Fruit fly (Drosophila melanogaster) whole organism, wandering third instar larva: Measurements from ENCODE around the gene Pex3.
A peak's percentile ranks its signal among the peaks of the same experiment; 100 is the strongest.

Experiments used
- CG32264 ChIP-seq: fragments of 200-800 bp; sonication (Bioruptor generic); optimal IDR thresholded peaks from 2 replicates; lab custom pipeline; 2016; ENCODE audit warnings: missing biosample characterization, missing genetic modification characterization
- CG9705 ChIP-seq: fragments of 200-800 bp; sonication (Bioruptor generic); optimal IDR thresholded peaks from 2 replicates; lab custom pipeline; 2018; ENCODE audit warnings: missing biosample characterization, mild to moderate bottlenecking, missing genetic modification characterization
- CrebA ChIP-seq: fragments of 200-800 bp; sonication (Bioruptor generic); optimal IDR thresholded peaks from 2 replicates; lab custom pipeline; 2016; ENCODE audit warnings: missing biosample characterization, mild to moderate bottlenecking, missing genetic modification characterization, borderline replicate concordance
- Dfd ChIP-seq: fragments of >200 bp; optimal IDR thresholded peaks from 2 replicates; lab custom pipeline; 2017; ENCODE audit warnings: missing biosample characterization, missing genetic modification characterization
- Dif ChIP-seq: fragments of 200-275, 200-300 bp; sonication (Bioruptor generic); optimal IDR thresholded peaks from 2 replicates; lab custom pipeline; 2018; ENCODE audit warnings: missing biosample characterization, missing genetic modification characterization; ENCODE audit not compliant: partially characterized antibody
- GATAd ChIP-seq: sonication (Bioruptor generic); optimal IDR thresholded peaks from 2 replicates; lab custom pipeline; 2016; ENCODE audit warnings: missing biosample characterization, missing genetic modification characterization
- HLH106 ChIP-seq: fragments of 200-800 bp; optimal IDR thresholded peaks from 3 replicates; lab custom pipeline; 2019; ENCODE audit warnings: missing biosample characterization, mild to moderate bottlenecking, missing genetic modification characterization, moderate library complexity
- Hnf4 ChIP-seq: fragments of 200-800 bp; sonication (Bioruptor generic); optimal IDR thresholded peaks from 2 replicates; lab custom pipeline; 2016; ENCODE audit warnings: missing biosample characterization, mild to moderate bottlenecking, missing genetic modification characterization
- Hr78 ChIP-seq: fragments of >200 bp; optimal IDR thresholded peaks from 2 replicates; lab custom pipeline; 2017; ENCODE audit warnings: missing biosample characterization, missing genetic modification characterization
- Hr83 ChIP-seq: fragments of 200-300 bp; sonication (Bioruptor generic); optimal IDR thresholded peaks from 2 replicates; lab custom pipeline; 2016; ENCODE audit warnings: missing biosample characterization, mild to moderate bottlenecking, missing genetic modification characterization, moderate library complexity; ENCODE audit not compliant: poor library complexity, severe bottlenecking
- Mio ChIP-seq: sonication (Bioruptor generic); optimal IDR thresholded peaks from 2 replicates; lab custom pipeline; 2016; ENCODE audit warnings: missing biosample characterization, missing genetic modification characterization
- N ChIP-seq: fragments of >200 bp; optimal IDR thresholded peaks from 2 replicates; lab custom pipeline; 2018; ENCODE audit warnings: missing biosample characterization, missing external identifiers, missing genetic modification characterization
- OdsH ChIP-seq: fragments of 200-800 bp; sonication (Bioruptor generic); optimal IDR thresholded peaks from 2 replicates; lab custom pipeline; 2016; ENCODE audit warnings: missing biosample characterization, mild to moderate bottlenecking, missing genetic modification characterization
- Rel ChIP-seq, 2 experiments: fragments of 200-800 bp; sonication (Bioruptor generic) in 1 of 2; optimal IDR thresholded peaks; 2 replicates in 1 of 2; 3 replicates in 1 of 2; lab custom pipeline; 2016 to 2019; ENCODE audit warnings: mild to moderate bottlenecking in 2 of 2, missing biosample characterization in 2 of 2, missing genetic modification characterization in 2 of 2, moderate library complexity in 1 of 2
- Sp1 ChIP-seq: fragments of 200-800 bp; sonication (Bioruptor generic); optimal IDR thresholded peaks from 3 replicates; lab custom pipeline; 2019; ENCODE audit warnings: missing biosample characterization, mild to moderate bottlenecking, missing genetic modification characterization, moderate library complexity
- Vsx2 ChIP-seq: fragments of 200-300, 225-300 bp; sonication (Bioruptor generic); optimal IDR thresholded peaks from 2 replicates; lab custom pipeline; 2018; ENCODE audit warnings: missing biosample characterization, missing genetic modification characterization; ENCODE audit not compliant: partially characterized antibody
- br ChIP-seq: fragments of 200-800 bp; sonication (Bioruptor generic); optimal IDR thresholded peaks from 2 replicates; lab custom pipeline; 2016; ENCODE audit warnings: missing biosample characterization, missing genetic modification characterization
- brk ChIP-seq: fragments of 200-800 bp; sonication (Bioruptor generic); optimal IDR thresholded peaks from 2 replicates; lab custom pipeline; 2016; ENCODE audit warnings: missing biosample characterization, mild to moderate bottlenecking, missing genetic modification characterization
- dl ChIP-seq, 2 experiments: fragments of 175-275, 200-275 bp in 1 of 2; fragments of 200-275 bp in 1 of 2; sonication (Bioruptor generic); optimal IDR thresholded peaks; lab custom pipeline; 2018; ENCODE audit warnings: mild to moderate bottlenecking in 2 of 2, missing biosample characterization in 2 of 2, missing genetic modification characterization in 2 of 2, moderate library complexity in 2 of 2; ENCODE audit not compliant: partially characterized antibody in 2 of 2, insufficient read depth in 1 of 2
- dmrt93B ChIP-seq: fragments of 200-800 bp; sonication (Bioruptor generic); optimal IDR thresholded peaks from 2 replicates; lab custom pipeline; 2018; ENCODE audit warnings: missing biosample characterization, mild to moderate bottlenecking, missing genetic modification characterization
- dsf ChIP-seq: sonication (Bioruptor generic); optimal IDR thresholded peaks from 2 replicates; lab custom pipeline; 2016; ENCODE audit warnings: missing biosample characterization, missing genetic modification characterization, borderline replicate concordance
- ey ChIP-seq: fragments of 200-800 bp; sonication (Bioruptor generic); optimal IDR thresholded peaks from 2 replicates; lab custom pipeline; 2016; ENCODE audit warnings: missing biosample characterization, missing genetic modification characterization
- foxo ChIP-seq, 2 experiments: fragments of 200-800 bp; sonication (Bioruptor generic); optimal IDR thresholded peaks; 2 replicates in 1 of 2; 3 replicates in 1 of 2; lab custom pipeline; 2016 to 2017; ENCODE audit warnings: missing biosample characterization in 2 of 2, missing genetic modification characterization in 2 of 2
- fru ChIP-seq: fragments of 200-800 bp; sonication (Bioruptor generic); optimal IDR thresholded peaks from 3 replicates; lab custom pipeline; 2016; ENCODE audit warnings: missing biosample characterization, mild to moderate bottlenecking, missing genetic modification characterization
- h ChIP-seq: fragments of 200-800 bp; sonication (Bioruptor generic); optimal IDR thresholded peaks from 3 replicates; lab custom pipeline; 2016; ENCODE audit warnings: missing biosample characterization, mild to moderate bottlenecking, missing genetic modification characterization
- jim ChIP-seq: fragments of 175-275, 200-325 bp; sonication (Bioruptor generic); optimal IDR thresholded peaks from 2 replicates; lab custom pipeline; 2016; ENCODE audit warnings: missing biosample characterization, mild to moderate bottlenecking, missing genetic modification characterization
- lola ChIP-seq: fragments of >200 bp; optimal IDR thresholded peaks from 2 replicates; lab custom pipeline; 2017; ENCODE audit warnings: missing biosample characterization, missing genetic modification characterization
- pan ChIP-seq: fragments of >200 bp; optimal IDR thresholded peaks from 2 replicates; lab custom pipeline; 2017
- psq ChIP-seq: fragments of 200-800 bp; sonication (Bioruptor generic); optimal IDR thresholded peaks from 3 replicates; lab custom pipeline; 2017; ENCODE audit warnings: missing biosample characterization, mild to moderate bottlenecking, missing genetic modification characterization, moderate library complexity
- rgr ChIP-seq: fragments of 200-800 bp; sonication (Bioruptor generic); optimal IDR thresholded peaks from 3 replicates; lab custom pipeline; 2016; ENCODE audit warnings: missing biosample characterization, mild to moderate bottlenecking, missing genetic modification characterization
- sage ChIP-seq: fragments of 200-800 bp; sonication (Bioruptor generic); optimal IDR thresholded peaks from 2 replicates; lab custom pipeline; 2016; ENCODE audit warnings: missing biosample characterization, mild to moderate bottlenecking, missing genetic modification characterization
- sv ChIP-seq: fragments of 200-800 bp; sonication (Bioruptor generic); optimal IDR thresholded peaks from 3 replicates; lab custom pipeline; 2016; ENCODE audit warnings: missing biosample characterization, missing genetic modification characterization
- tai ChIP-seq: sonication (Bioruptor generic); optimal IDR thresholded peaks from 2 replicates; lab custom pipeline; 2016; ENCODE audit warnings: missing biosample characterization, missing genetic modification characterization
- usp ChIP-seq: fragments of >200 bp; optimal IDR thresholded peaks from 2 replicates; lab custom pipeline; 2017; ENCODE audit warnings: missing biosample characterization, missing genetic modification characterization

The Pex3 gene

dm6 chr3L:15172404-15173055 lies 28.4 kb downstream of the Pex3 start:
- TF ChIP-seq Dfd (no peak), Hnf4 (GFP tag; lab: Kevin White, UChicago) (no peak), CrebA (no peak), fru (GFP tag; lab: Kevin White, UChicago) (no peak), dsf (no peak), GATAd (GFP tag; lab: Kevin White, UChicago) (no peak), dmrt93B (GFP tag; lab: Kevin White, UChicago) (no peak), CG9705 (GFP tag; lab: Kevin White, UChicago) (no peak), HLH106 (tag; lab: Kevin White, UChicago) (no peak), ey (GFP tag; lab: Kevin White, UChicago) (no peak), Rel (GFP tag; optimal IDR thresholded peaks at IDR 0.05; lab: Kevin White, UChicago) (no peak), Rel (tag; optimal IDR thresholded peaks at IDR 0.05; lab: Kevin White, UChicago) (no peak), dl (GFP tag; optimal IDR thresholded peaks at IDR 0.05; lab: Kevin White, UChicago; ENCODE audit: insufficient read depth in 1 of 2, partially characterized antibody in 2 of 2) (no peak), lola (GFP tag; lab: Kevin White, UChicago) (no peak), rgr (GFP tag; lab: Kevin White, UChicago) (no peak), sage (GFP tag; lab: Kevin White, UChicago) (no peak), Hr83 (GFP tag; lab: Kevin White, UChicago) (no peak)

- TF ChIP-seq Dif (no peak), brk (peak; percentile 6), sv (no peak), Vsx2 (GFP tag; lab: Kevin White, UChicago) (no peak), Hr78 (GFP tag; lab: Kevin White, UChicago) (no peak), dsf (no peak), psq (GFP tag; lab: Kevin White, UChicago) (peak; percentile 44), N (GFP tag; lab: Kevin White, UChicago) (no peak), ey (GFP tag; lab: Kevin White, UChicago) (no peak), lola (GFP tag; lab: Kevin White, UChicago) (no peak), Dfd (no peak), GATAd (GFP tag; lab: Kevin White, UChicago) (no peak), Hnf4 (GFP tag; lab: Kevin White, UChicago) (peak; percentile 23), tai (GFP tag; lab: Kevin White, UChicago) (no peak), h (GFP tag; lab: Kevin White, UChicago) (peak; percentile 18), rgr (GFP tag; lab: Kevin White, UChicago) (peak; percentile 45), dmrt93B (GFP tag; lab: Kevin White, UChicago) (peak; percentile 21), CG32264 (GFP tag; lab: Kevin White, UChicago) (no peak), Sp1 (GFP tag; lab: Kevin White, UChicago) (peak; percentile 75), HLH106 (tag; lab: Kevin White, UChicago) (peak; percentile 65), pan (lab: Kevin White, UChicago) (no peak), jim (GFP tag; lab: Kevin White, UChicago) (no peak), Hr83 (GFP tag; lab: Kevin White, UChicago) (no peak), br (GFP tag; lab: Kevin White, UChicago) (no peak), foxo (GFP tag; optimal IDR thresholded peaks at IDR 0.05; lab: Kevin White, UChicago) (peak in 1 of 2 experiments; percentile 62), usp (no peak), CrebA (no peak), fru (GFP tag; lab: Kevin White, UChicago) (peak; percentile 47), OdsH (GFP tag; lab: Kevin White, UChicago) (peak; percentile 55), dl (GFP tag; optimal IDR thresholded peaks at IDR 0.05; lab: Kevin White, UChicago; ENCODE audit: insufficient read depth in 1 of 2, partially characterized antibody in 2 of 2) (no peak), Mio (GFP tag; lab: Kevin White, UChicago) (no peak), Rel (GFP tag; optimal IDR thresholded peaks at IDR 0.05; lab: Kevin White, UChicago) (no peak), Rel (tag; optimal IDR thresholded peaks at IDR 0.05; lab: Kevin White, UChicago) (no peak)
- TF ChIP-seq, all 38 proteins: peak for 11
These were observed 29.9 kb downstream of the Pex3 start for dm6 chr3L:15174086-15174485.

- no peak for TF ChIP-seq psq (GFP tag; lab: Kevin White, UChicago)
- TF ChIP-seq HLH106 (tag; lab: Kevin White, UChicago), result peak; percentile 23
- TF ChIP-seq Sp1 (GFP tag; lab: Kevin White, UChicago), result peak; percentile 23
These were observed 30.7 kb downstream of the Pex3 start for dm6 chr3L:15174823-15175222.
